Fruit fly (Drosophila melanogaster) S2 (cell line): ENCODE results near the gene CG10516.

Source experiments
- CG8478 ChIP-seq: fragments of >200 bp; optimal IDR thresholded peaks from 2 replicates; lab custom pipeline; 2018
- CTCF ChIP-seq, 2 experiments: fragments of >200 bp; optimal IDR thresholded peaks; 2 replicates each; lab custom pipeline; 2018

Gene CG10516

dm6 chr3L:16018251-16018583 is 50.2 kb downstream of the CG10516 start:
- TF ChIP-seq CTCF (optimal IDR thresholded peaks at IDR 0.05; lab: Kevin White, UChicago), result no peak
- TF ChIP-seq CG8478 (lab: Kevin White, UChicago), result no peak

- TF ChIP-seq CTCF (optimal IDR thresholded peaks at IDR 0.05; lab: Kevin White, UChicago) (no peak), CG8478 (lab: Kevin White, UChicago) (no peak)
Observed at dm6 chr3L:16018721-16019120, 50.7 kb downstream of the CG10516 start.
